Worm (Caenorhabditis elegans) whole organism, L4/young adult: ENCODE data around the gene Y56A3A.28.

Experiments used
- W03F9.2 ChIP-seq: fragments of 150-350 bp; optimal IDR thresholded peaks from 2 replicates; lab custom pipeline; 2014; ENCODE audit warnings: missing biosample characterization, missing genetic modification characterization
- dao-5 ChIP-seq: sonication (generic microtip); optimal IDR thresholded peaks from 2 replicates; lab custom pipeline; 2016; ENCODE audit warnings: missing genotype, missing genetic modification characterization, moderate library complexity, missing compliant biosample characterization
- him-1 ChIP-seq: sonication (generic microtip); optimal IDR thresholded peaks from 2 replicates; lab custom pipeline; 2016; ENCODE audit warnings: missing genotype, missing genetic modification reagents, missing genetic modification characterization, missing compliant biosample characterization

DNA sequence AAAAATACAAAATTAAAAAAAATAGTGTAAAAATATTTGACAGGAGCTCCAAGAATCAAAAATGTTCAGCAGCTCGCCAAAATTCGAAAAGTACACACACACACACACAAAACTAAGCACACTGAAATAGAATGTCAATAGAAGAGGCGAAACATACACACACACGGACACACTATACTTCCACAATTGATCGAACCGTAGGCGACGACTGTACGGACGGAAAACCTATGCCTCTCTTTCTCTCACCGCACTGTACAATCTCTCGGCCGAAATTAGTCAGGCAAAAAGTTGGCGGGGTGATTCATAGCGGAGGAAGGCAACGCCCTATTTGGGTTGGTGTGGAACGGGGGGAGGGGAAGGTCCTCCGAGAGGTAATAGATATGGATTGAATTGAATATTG lies 23.6 kb downstream of the Y56A3A.28 start:
- no peak for TF ChIP-seq W03F9.2 (tag; lab: Kevin White, UChicago)
- TF ChIP-seq dao-5 (tag; lab: Kevin White, UChicago): no peak
- TF ChIP-seq him-1 (tag; lab: Kevin White, UChicago): no peak
